Fruit fly (Drosophila melanogaster) S2 (cell line): Measurements from ENCODE around the gene sov.

Experiments
- CG8478 ChIP-seq: fragments of >200 bp; optimal IDR thresholded peaks from 2 replicates; lab custom pipeline; 2018
- CTCF ChIP-seq, 2 experiments: fragments of >200 bp; optimal IDR thresholded peaks; 2 replicates each; lab custom pipeline; 2018

dm6 chrX:6723622-6724021 is 32.5 kb upstream of the sov start:
- TF ChIP-seq CG8478: no peak
- no peak for TF ChIP-seq CTCF (optimal IDR thresholded peaks at IDR 0.05; lab: Kevin White, UChicago)
